Fruit fly (Drosophila melanogaster): ENCODE results near the gene Der-2.

Gene Der-2

dm6 chr3R:16498859-16499258 lies 14.8 kb upstream of the Der-2 start, which contains the start of gene Gr89a:
TSS of gene Gr89a (minus strand) at chr3R:16498959.
- no peak for TF ChIP-seq noc (tag; optimal IDR thresholded peaks at IDR 0.05)

DNA sequence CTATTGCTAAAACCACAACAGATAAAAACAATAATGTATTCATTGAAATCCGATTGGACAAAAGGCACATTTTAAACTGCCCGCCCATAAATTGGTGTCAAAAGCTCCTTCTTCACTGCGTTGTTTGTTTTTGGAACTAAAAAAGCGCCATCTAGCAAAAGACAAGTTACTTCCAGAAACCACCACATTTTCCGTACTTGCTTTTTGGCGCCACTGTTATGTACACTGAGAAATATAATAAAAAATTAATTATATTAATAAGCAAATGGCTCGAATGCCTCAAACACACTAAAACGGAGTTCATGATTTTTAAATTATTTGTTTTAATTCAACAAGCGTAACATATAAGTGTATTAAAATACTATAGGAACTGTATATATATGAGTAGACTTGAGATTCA lies 13.4 kb upstream of the Der-2 start:
- TF ChIP-seq noc (tag; optimal IDR thresholded peaks at IDR 0.05) = no peak

DNA sequence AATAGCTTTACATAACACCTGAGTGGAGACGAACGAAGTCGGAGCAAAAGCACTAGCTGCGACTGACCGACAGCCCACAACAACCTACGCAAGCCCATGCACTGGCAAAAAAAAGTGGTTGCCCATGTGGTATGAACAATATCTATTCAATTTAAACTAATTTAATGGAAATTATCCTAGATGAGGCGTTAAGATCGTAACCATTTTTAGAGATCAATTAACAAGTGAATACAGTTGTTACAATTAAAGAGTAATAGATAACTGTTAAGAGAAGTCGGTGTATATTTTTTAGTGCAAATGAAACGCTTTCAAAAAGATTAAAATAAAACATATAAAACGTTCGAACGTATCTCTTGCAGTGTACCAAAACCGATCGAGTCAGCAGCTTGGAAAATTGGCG lies 12.2 kb upstream of the Der-2 start:
- no peak for TF ChIP-seq noc (tag; optimal IDR thresholded peaks at IDR 0.05)

- no peak for TF ChIP-seq noc (tag; optimal IDR thresholded peaks at IDR 0.05)
Measured at dm6 chr3R:16495322-16495721, 11.3 kb upstream of the Der-2 start, which contains the start of gene Cad89D. TSS of gene Cad89D (minus strand) at chr3R:16495422.

- no peak for TF ChIP-seq noc (tag; optimal IDR thresholded peaks at IDR 0.05)
Measured at dm6 chr3R:16485487-16486233, 1.6 kb upstream of the Der-2 start.

DNA sequence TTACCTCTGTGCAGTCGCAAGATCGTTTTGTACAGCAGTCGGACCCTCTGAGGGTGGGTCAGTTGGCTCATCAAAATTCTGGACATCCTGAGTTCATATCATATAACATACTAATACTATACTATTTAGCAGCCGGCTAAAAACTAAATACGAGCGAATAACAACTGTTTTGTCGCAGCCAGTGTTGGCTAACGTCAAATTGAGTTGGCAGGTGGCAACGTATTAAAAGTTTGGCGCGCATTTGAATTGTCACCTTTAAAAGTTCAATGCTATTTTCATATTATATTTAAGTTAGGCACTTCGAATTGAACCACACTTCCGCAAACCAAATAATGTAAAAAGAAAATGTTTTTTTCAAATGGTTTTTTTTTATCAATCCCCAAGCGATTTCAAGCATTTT lies 1.7 kb downstream of the Der-2 start, which contains the start of gene Sdhaf3:
TSS of gene Sdhaf3 (minus strand) at position 177 of the 400 bp plus-strand sequence.
- no peak for TF ChIP-seq noc (tag; optimal IDR thresholded peaks at IDR 0.05)

DNA sequence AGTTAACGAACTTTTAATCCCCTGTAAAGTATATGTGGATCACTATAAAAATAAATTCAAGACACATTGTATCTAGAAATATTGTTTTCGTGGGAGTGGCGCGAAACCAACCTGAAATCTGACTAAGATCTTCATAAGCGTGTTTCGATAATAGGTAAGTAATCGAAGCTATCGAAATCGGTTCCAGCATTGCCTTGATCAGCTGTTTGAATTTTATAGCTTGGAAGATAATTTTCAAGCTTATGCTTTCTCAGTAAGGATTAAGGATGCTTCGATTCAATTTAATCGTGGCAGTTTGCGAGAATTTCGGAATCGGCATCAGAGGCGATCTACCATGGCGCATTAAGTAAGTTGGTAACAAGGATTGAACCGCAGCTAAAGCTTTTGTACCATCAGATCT lies 3.0 kb downstream of the Der-2 start, which contains the start of gene Dhfr:
TSS of gene Dhfr (plus strand) at position 173 of the 400 bp plus-strand sequence.
- no peak for TF ChIP-seq noc (tag; optimal IDR thresholded peaks at IDR 0.05)

DNA sequence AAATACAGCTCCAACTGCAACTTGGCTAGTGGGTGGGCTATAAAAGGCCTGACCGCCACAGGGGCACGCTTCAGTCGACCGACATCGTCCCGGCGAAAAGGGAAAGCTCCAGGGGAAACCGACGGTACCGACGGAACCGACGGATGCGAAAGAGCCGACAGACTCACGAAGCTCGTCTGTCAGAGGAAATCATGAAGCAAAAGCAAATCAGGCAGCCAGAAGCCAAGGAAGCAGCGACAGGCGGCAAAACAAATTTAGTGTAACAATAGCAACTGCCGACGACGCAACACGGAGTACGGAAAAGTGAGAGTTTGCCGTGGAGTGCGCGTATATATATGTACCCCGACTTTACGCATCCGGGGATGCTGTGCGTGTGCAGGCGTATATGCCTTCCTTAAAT lies 7.0 kb downstream of the Der-2 start, which contains the start of gene Gyc89Db:
TSS of gene Gyc89Db (plus strand) at position 78 of the 400 bp plus-strand sequence.
- TF ChIP-seq noc (tag; optimal IDR thresholded peaks at IDR 0.05) = no peak

- no peak for TF ChIP-seq noc (tag; optimal IDR thresholded peaks at IDR 0.05)
Measured at dm6 chr3R:16476472-16476871, 7.6 kb downstream of the Der-2 start.

DNA sequence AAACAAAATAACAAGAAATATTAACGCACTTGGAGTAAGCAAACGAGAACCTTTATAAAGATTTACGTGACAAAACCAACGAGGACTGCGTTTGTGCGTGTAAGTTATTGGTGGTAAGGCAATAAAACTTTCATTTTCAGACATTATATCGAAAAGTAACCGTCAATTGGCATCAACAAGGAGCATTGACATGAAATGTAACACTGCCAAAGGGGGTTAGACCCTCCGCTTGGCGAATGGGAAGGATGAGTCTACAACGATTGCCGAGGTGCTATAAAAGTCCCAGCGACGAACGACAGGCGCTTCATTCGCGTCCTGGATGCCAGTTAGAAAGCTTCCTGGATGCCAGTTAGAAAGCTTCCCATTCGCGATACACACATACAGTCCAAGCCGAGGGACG lies 11.7 kb downstream of the Der-2 start, which contains the start of gene Gyc89Da:
TSS of gene Gyc89Da (plus strand) at position 301 of the 400 bp plus-strand sequence.
- no peak for TF ChIP-seq noc (tag; optimal IDR thresholded peaks at IDR 0.05)

DNA sequence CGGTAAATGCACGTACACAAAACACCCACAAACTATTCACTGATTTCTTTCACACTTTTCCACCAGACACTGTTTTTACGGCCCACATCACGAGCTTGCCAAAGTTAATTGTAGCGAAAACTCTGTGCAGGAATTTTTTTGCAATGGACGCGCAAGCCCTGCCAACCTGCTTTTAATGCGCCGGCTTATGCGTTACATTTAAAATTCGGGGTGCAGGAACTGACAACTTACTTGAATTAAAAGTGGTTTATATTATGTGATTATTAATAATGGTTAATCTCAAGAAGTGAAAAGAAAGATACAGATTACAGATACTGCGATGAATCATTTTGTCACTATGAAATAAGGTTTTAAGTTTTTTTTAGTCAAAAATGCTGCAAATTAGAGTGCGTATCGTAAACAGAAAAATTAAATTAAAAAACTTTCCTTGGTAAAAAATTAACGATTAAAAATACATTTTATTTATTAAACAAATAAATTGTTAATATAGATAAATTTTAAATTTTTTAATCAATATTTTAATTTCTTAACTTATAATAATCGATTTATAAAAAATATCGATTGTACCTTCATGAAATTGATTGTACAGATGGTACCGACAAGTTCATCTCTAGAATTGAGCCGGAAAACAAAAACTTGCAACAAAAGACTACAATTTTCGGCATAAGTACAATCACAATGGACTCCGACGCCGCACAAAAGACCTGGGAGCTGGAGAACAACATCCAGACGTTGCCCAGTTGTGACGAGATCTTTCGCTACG lies 14.3 kb downstream of the Der-2 start, which contains the start of the genes CG42232 and CSN5:
TSS of gene CG42232 (minus strand) at position 163 of the 763 bp plus-strand sequence.
TSS of gene CSN5 (plus strand) at position 599 of the 763 bp plus-strand sequence.
- TF ChIP-seq noc (tag; optimal IDR thresholded peaks at IDR 0.05) = no peak

- TF ChIP-seq noc (tag; optimal IDR thresholded peaks at IDR 0.05) = no peak
Measured at dm6 chr3R:16468556-16468955, 15.5 kb downstream of the Der-2 start.

- TF ChIP-seq noc (tag; optimal IDR thresholded peaks at IDR 0.05) = no peak
Measured at dm6 chr3R:16456607-16457006, 27.4 kb downstream of the Der-2 start.

- no peak for TF ChIP-seq noc (tag; optimal IDR thresholded peaks at IDR 0.05)
Measured at dm6 chr3R:16455875-16456274, 28.1 kb downstream of the Der-2 start, which contains the start of gene CG14883. TSS of gene CG14883 (plus strand) at chr3R:16456052.

dm6 chr3R:16454192-16454591 lies 29.8 kb downstream of the Der-2 start, which contains the start of gene CG10405:
TSS of gene CG10405 (plus strand) at chr3R:16454492.
- TF ChIP-seq noc (tag; optimal IDR thresholded peaks at IDR 0.05) = no peak

DNA sequence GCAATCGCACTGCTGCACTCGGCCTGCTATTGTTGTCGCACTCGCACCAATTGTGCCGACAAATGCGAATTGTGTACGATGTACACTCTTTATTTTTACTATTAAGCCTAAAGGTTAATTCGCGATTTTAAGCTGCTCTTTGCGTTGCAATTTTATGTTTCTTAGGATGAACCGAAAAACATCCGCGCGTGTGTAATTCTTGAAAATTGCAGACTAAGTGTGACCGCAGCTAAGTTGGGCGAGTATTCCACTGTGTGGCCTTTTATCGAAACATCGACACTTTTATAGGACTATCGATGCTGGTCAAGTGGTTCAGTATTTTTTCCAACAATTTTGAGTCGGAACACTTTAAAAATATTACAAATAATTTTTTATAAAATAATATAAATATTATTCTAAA lies 30.4 kb downstream of the Der-2 start, which contains the start of gene Pak3:
TSS of gene Pak3 (minus strand) at position 225 of the 400 bp plus-strand sequence.
- TF ChIP-seq noc (tag; optimal IDR thresholded peaks at IDR 0.05) = no peak
